Worm (Caenorhabditis elegans) whole organism, L4 larva: ENCODE data around the gene fbxa-166.

ENCODE experiments used
- F49E8.2 ChIP-seq: sonication (generic microtip); optimal IDR thresholded peaks from 2 replicates; lab custom pipeline; 2016; ENCODE audit warnings: missing compliant biosample characterization, mild to moderate bottlenecking, missing genetic modification characterization, borderline replicate concordance
- ceh-28 ChIP-seq: fragments of 150-350 bp; optimal IDR thresholded peaks from 2 replicates; lab custom pipeline; 2014; ENCODE audit warnings: missing biosample characterization, missing genetic modification reagents, missing genetic modification characterization
- mep-1 ChIP-seq: fragments of 150-350 bp; sonication (generic microtip); optimal IDR thresholded peaks from 3 replicates; lab custom pipeline; 2014; ENCODE audit warnings: missing biosample characterization, missing genetic modification characterization

ce11 chrII:1595137-1595536 lies 23.7 kb downstream of the fbxa-166 start, which contains the start of gene clec-20:
- TF ChIP-seq mep-1 (tag; lab: Kevin White, UChicago): no peak
- no peak for TF ChIP-seq ceh-28 (tag; lab: Kevin White, UChicago)
- no peak for TF ChIP-seq F49E8.2
